Worm (Caenorhabditis elegans): ENCODE data around the gene wht-3.
A peak's percentile ranks its signal among the peaks of the same experiment; 100 is the strongest.

Gene wht-3

ce11 chrIII:4176109-4176596, 24.8 kb upstream of the wht-3 start, which contains the start of the genes hrde-1 and C16C10.13:
TSS of gene hrde-1 (minus strand) at chrIII:4176159.
TSS of gene C16C10.13 (plus strand) at chrIII:4176440.
- TF ChIP-seq nhr-129 (tag; optimal IDR thresholded peaks at IDR 0.05) (no peak), nhr-77 (tag; optimal IDR thresholded peaks at IDR 0.05) (no peak), sma-9 (GFP tag; optimal IDR thresholded peaks at IDR 0.05) (no peak), sma-9 (tag; optimal IDR thresholded peaks at IDR 0.05) (no peak), blmp-1 (tag; optimal IDR thresholded peaks at IDR 0.05; ENCODE audit: insufficient read depth) (no peak), gmeb-1 (tag; optimal IDR thresholded peaks at IDR 0.05) (no peak)

DNA sequence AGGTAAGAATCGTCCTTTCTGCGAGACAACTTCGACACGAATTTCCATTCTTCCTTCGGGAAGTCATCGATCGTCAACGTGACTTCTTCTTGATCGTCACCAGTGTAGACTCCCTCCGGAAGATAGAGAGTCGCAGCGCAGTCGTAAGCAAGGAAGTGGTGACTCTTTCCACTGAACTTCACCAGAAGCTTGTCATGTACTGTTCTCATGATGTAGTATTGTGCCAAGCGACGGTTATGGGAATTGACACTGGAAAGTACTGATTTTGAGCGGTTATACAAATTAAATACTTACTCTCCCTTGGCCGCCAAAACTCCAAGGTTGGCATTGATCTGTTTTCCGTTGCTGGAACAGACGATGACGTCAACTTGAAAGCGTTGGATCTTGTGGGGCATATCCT, 24.1 kb upstream of the wht-3 start:
- TF ChIP-seq lin-11 (tag; optimal IDR thresholded peaks at IDR 0.05) (no peak), snpc-4 (tag; optimal IDR thresholded peaks at IDR 0.05) (no peak), nhr-23 (tag; optimal IDR thresholded peaks at IDR 0.05) (no peak), elt-3 (tag; optimal IDR thresholded peaks at IDR 0.05) (no peak), dmd-4 (tag; optimal IDR thresholded peaks at IDR 0.05) (no peak), lin-39 (tag; optimal IDR thresholded peaks at IDR 0.05) (no peak), skn-1 (tag; optimal IDR thresholded peaks at IDR 0.05) (no peak), ztf-4 (tag; optimal IDR thresholded peaks at IDR 0.05) (no peak)

DNA sequence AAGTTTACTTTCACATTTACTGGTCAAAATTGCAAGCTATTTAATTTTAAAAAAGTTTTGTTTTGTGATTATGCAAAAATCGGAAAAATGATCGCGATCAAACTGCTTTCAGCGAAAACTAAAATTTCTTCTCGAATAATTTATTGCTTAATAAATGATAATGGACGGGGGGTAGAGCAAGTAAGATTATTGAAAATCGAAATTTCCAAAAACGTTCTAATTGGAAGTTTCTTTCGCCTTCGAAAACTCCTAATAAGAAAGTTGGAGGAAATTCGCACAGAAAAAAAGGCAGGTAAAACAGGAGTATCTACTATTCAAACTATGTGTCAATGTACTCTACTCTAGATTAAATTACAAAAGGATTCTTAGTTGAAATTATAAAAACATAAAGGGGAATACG, 20.8 kb upstream of the wht-3 start:
- TF ChIP-seq ztf-11 (tag; optimal IDR thresholded peaks at IDR 0.05) (no peak), aly-2 (tag; optimal IDR thresholded peaks at IDR 0.05) (no peak), nhr-21 (tag; optimal IDR thresholded peaks at IDR 0.05) (no peak), nhr-129 (tag; optimal IDR thresholded peaks at IDR 0.05) (no peak), ztf-4 (tag; optimal IDR thresholded peaks at IDR 0.05) (no peak), ZK546.5 (tag; optimal IDR thresholded peaks at IDR 0.05) (no peak), sma-3 (GFP tag; optimal IDR thresholded peaks at IDR 0.05) (no peak), zag-1 (tag; optimal IDR thresholded peaks at IDR 0.05) (no peak), nhr-6 (tag; optimal IDR thresholded peaks at IDR 0.05) (no peak), unc-62 (GFP tag; optimal IDR thresholded peaks at IDR 0.05) (no peak), sem-4 (tag; optimal IDR thresholded peaks at IDR 0.05) (no peak), C34F6.9 (tag; optimal IDR thresholded peaks at IDR 0.05) (no peak)

ce11 chrIII:4170903-4171377, 19.5 kb upstream of the wht-3 start, which contains the start of the genes rnf-121 and C16C10.4:
TSS of gene rnf-121 (minus strand) at chrIII:4170953.
TSS of gene C16C10.4 (plus strand) at chrIII:4171336.
- peak; percentile 52 for TF ChIP-seq lin-11 (tag; optimal IDR thresholded peaks at IDR 0.05)
- peak; percentile 69 for TF ChIP-seq mab-5 (tag; optimal IDR thresholded peaks at IDR 0.05)
- TF ChIP-seq aly-2 (tag; optimal IDR thresholded peaks at IDR 0.05) = no peak
- no peak for TF ChIP-seq ceh-16 (tag; optimal IDR thresholded peaks at IDR 0.05)
- TF ChIP-seq sma-9 (GFP tag; optimal IDR thresholded peaks at IDR 0.05) = no peak
- no peak for TF ChIP-seq sma-9 (tag; optimal IDR thresholded peaks at IDR 0.05)
- no peak for TF ChIP-seq nhr-23 (tag; optimal IDR thresholded peaks at IDR 0.05)
- no peak for TF ChIP-seq crh-2 (tag; optimal IDR thresholded peaks at IDR 0.05)
- peak; percentile 56 for TF ChIP-seq lin-13 (GFP tag; optimal IDR thresholded peaks at IDR 0.05)
- no peak for TF ChIP-seq F13H6.1 (tag; optimal IDR thresholded peaks at IDR 0.05)
- TF ChIP-seq nhr-237 (tag; optimal IDR thresholded peaks at IDR 0.05) = no peak
- TF ChIP-seq alr-1 (tag; optimal IDR thresholded peaks at IDR 0.05) = no peak
- TF ChIP-seq elt-3 (tag; optimal IDR thresholded peaks at IDR 0.05) = no peak
- no peak for TF ChIP-seq mbf-1 (tag; optimal IDR thresholded peaks at IDR 0.05)
- no peak for TF ChIP-seq nhr-10 (tag; optimal IDR thresholded peaks at IDR 0.05)
- peak; percentile 31 for TF ChIP-seq R02D3.7 (tag; optimal IDR thresholded peaks at IDR 0.05)
- no peak for TF ChIP-seq nhr-12 (tag; optimal IDR thresholded peaks at IDR 0.05)
- no peak for TF ChIP-seq ztf-1 (GFP tag; conservative IDR thresholded peaks at IDR 0.05)
- TF ChIP-seq ztf-11 (tag; optimal IDR thresholded peaks at IDR 0.05) = peak; percentile 16
- TF ChIP-seq lsy-2 (tag; optimal IDR thresholded peaks at IDR 0.05) = peak; percentile 58 to 79
- no peak for TF ChIP-seq Y55F3AM.14 (GFP tag; optimal IDR thresholded peaks at IDR 0.05)
- no peak for TF ChIP-seq ama-1 (optimal IDR thresholded peaks at IDR 0.05)
- no peak for TF ChIP-seq peb-1 (tag; optimal IDR thresholded peaks at IDR 0.05)
- TF ChIP-seq zag-1 (tag; optimal IDR thresholded peaks at IDR 0.05) = no peak
- TF ChIP-seq nhr-6 (tag; optimal IDR thresholded peaks at IDR 0.05) = no peak
- no peak for TF ChIP-seq elt-1 (tag; optimal IDR thresholded peaks at IDR 0.05)
- peak; percentile 73 for TF ChIP-seq nhr-129 (tag; optimal IDR thresholded peaks at IDR 0.05)
- peak; percentile 76 for TF ChIP-seq C34F6.9 (tag; optimal IDR thresholded peaks at IDR 0.05)
- no peak for TF ChIP-seq blmp-1 (tag; optimal IDR thresholded peaks at IDR 0.05; ENCODE audit: insufficient read depth)
- peak; percentile 45 for TF ChIP-seq sem-4 (tag; optimal IDR thresholded peaks at IDR 0.05)
- TF ChIP-seq lin-39 (tag; optimal IDR thresholded peaks at IDR 0.05) = no peak
- no peak for TF ChIP-seq dmd-4 (tag; optimal IDR thresholded peaks at IDR 0.05)
- no peak for TF ChIP-seq snpc-4 (tag; optimal IDR thresholded peaks at IDR 0.05)
- peak; percentile 11 for TF ChIP-seq skn-1 (tag; optimal IDR thresholded peaks at IDR 0.05)
- TF ChIP-seq egl-27 (tag; optimal IDR thresholded peaks at IDR 0.05) = peak; percentile 23
- no peak for TF ChIP-seq ZK546.5 (tag; optimal IDR thresholded peaks at IDR 0.05)
- TF ChIP-seq nhr-25 (tag; optimal IDR thresholded peaks at IDR 0.05) = no peak
- no peak for TF ChIP-seq nhr-11 (tag; optimal IDR thresholded peaks at IDR 0.05)
- no peak for TF ChIP-seq ceh-82 (tag; optimal IDR thresholded peaks at IDR 0.05)
- peak; percentile 16 for TF ChIP-seq ztf-4 (tag; optimal IDR thresholded peaks at IDR 0.05)
- TF ChIP-seq nhr-21 (tag; optimal IDR thresholded peaks at IDR 0.05) = no peak
- peak; percentile 1 for TF ChIP-seq fos-1 (tag; optimal IDR thresholded peaks at IDR 0.05)
- peak; percentile 73 for TF ChIP-seq sma-3 (GFP tag; optimal IDR thresholded peaks at IDR 0.05)

All from whole organism, L2 larva.